Worm (Caenorhabditis elegans): ENCODE data around the gene bus-18.
A peak's percentile ranks its signal among the peaks of the same experiment; 100 is the strongest.

bus-18 gene

DNA sequence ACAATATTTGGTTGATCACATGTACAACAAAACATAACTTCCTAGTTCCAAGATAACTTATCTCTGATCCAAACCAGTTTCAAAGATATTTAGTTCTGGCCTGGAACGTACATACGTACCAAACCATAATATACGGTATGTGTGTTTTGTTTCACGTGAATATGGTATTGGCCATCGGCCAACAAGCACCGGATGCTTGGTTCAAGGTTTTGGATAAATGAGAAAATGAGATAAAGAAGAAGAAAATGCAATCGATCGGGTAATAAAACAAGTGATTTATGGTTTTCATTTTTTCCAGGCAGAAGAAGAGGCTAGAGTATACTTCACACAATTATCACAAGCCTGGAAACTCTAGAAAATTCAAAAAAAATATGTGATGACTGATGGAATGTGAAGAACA, 21.8 kb downstream of the bus-18 start (continued):
- TF ChIP-seq ama-1 (optimal IDR thresholded peaks at IDR 0.05) (no peak), ztf-11 (tag; optimal IDR thresholded peaks at IDR 0.05) (no peak), hpl-2 (GFP tag; optimal IDR thresholded peaks at IDR 0.05) (no peak), pqm-1 (tag; optimal IDR thresholded peaks at IDR 0.05) (no peak), fkh-10 (GFP tag; optimal IDR thresholded peaks at IDR 0.05) (no peak), lin-14 (GFP tag; optimal IDR thresholded peaks at IDR 0.05) (peak; percentile 51), pax-3 (tag; optimal IDR thresholded peaks at IDR 0.05) (no peak), skn-1 (tag; optimal IDR thresholded peaks at IDR 0.05) (no peak), ceh-88 (GFP tag; IDR thresholded peaks at IDR 0.05) (no peak), aha-1 (tag; optimal IDR thresholded peaks at IDR 0.05) (no peak), sox-4 (tag; optimal IDR thresholded peaks at IDR 0.05) (no peak), nhr-84 (tag; optimal IDR thresholded peaks at IDR 0.05) (no peak), ceh-8 (GFP tag; optimal IDR thresholded peaks at IDR 0.05) (no peak), nhr-12 (tag; optimal IDR thresholded peaks at IDR 0.05) (no peak), C34B4.2 (tag; optimal IDR thresholded peaks at IDR 0.05) (no peak)

ce11 chrV:11796343-11796742, 22.8 kb downstream of the bus-18 start:
- peak in 5 of 6 experiments; percentile 30 to 90 (median 51) for TF ChIP-seq elt-3 (tag; optimal IDR thresholded peaks at IDR 0.05)
- peak; percentile 51 for TF ChIP-seq tbx-2 (tag; optimal IDR thresholded peaks at IDR 0.05)
- no peak for TF ChIP-seq ceh-82 (tag; optimal IDR thresholded peaks at IDR 0.05)
- no peak for TF ChIP-seq mab-9 (GFP tag; IDR thresholded peaks at IDR 0.05)
- TF ChIP-seq zip-4 (GFP tag; optimal IDR thresholded peaks at IDR 0.05) = no peak
- TF ChIP-seq nhr-76 (tag; optimal IDR thresholded peaks at IDR 0.05) = no peak
- no peak for TF ChIP-seq jun-1 (tag; optimal IDR thresholded peaks at IDR 0.05)
- TF ChIP-seq lin-13 (GFP tag; optimal IDR thresholded peaks at IDR 0.05) = no peak
- no peak for TF ChIP-seq fos-1 (tag; optimal IDR thresholded peaks at IDR 0.05)
- no peak for TF ChIP-seq xbp-1 (tag; optimal IDR thresholded peaks at IDR 0.05)
- TF ChIP-seq nhr-71 (tag; optimal IDR thresholded peaks at IDR 0.05) = peak; percentile 59
- peak; percentile 30 for TF ChIP-seq snu-23 (GFP tag; optimal IDR thresholded peaks at IDR 0.05)
- peak in 1 of 2 experiments; percentile 58 for TF ChIP-seq lsy-2 (tag; optimal IDR thresholded peaks at IDR 0.05)
- TF ChIP-seq grh-1 (GFP tag; IDR thresholded peaks at IDR 0.05) = 0 out of 2 replicates have a peak, but pooled peaks have one; percentile 18
- no peak for TF ChIP-seq irx-1 (tag; optimal IDR thresholded peaks at IDR 0.05)
- TF ChIP-seq C04F5.9 (tag; optimal IDR thresholded peaks at IDR 0.05) = no peak
- TF ChIP-seq sup-37 (GFP tag; optimal IDR thresholded peaks at IDR 0.05) = no peak
- no peak for TF ChIP-seq nhr-90 (tag; optimal IDR thresholded peaks at IDR 0.05; ENCODE audit: poor library complexity)
- TF ChIP-seq nhr-19 (GFP tag; conservative IDR thresholded peaks at IDR 0.05) = peak; percentile 46
- peak; percentile 39 for TF ChIP-seq unc-130 (tag; optimal IDR thresholded peaks at IDR 0.05)
- TF ChIP-seq blmp-1 (tag; optimal IDR thresholded peaks at IDR 0.05) = peak; percentile 28
- TF ChIP-seq egl-27 (tag; optimal IDR thresholded peaks at IDR 0.05) = no peak
- TF ChIP-seq lin-39 (tag; optimal IDR thresholded peaks at IDR 0.05) = no peak
- peak; percentile 34 for TF ChIP-seq lin-14 (GFP tag; optimal IDR thresholded peaks at IDR 0.05)
- TF ChIP-seq nhr-85 (tag) = peak; percentile 91
- TF ChIP-seq rnt-1 (tag; optimal IDR thresholded peaks at IDR 0.05) = no peak
- TF ChIP-seq unc-62 (GFP tag; optimal IDR thresholded peaks at IDR 0.05) = no peak
- no peak for TF ChIP-seq pqm-1 (tag; optimal IDR thresholded peaks at IDR 0.05)
- peak; percentile 1 for TF ChIP-seq lir-3 (tag; optimal IDR thresholded peaks at IDR 0.05; ENCODE audit: poor library complexity)
- TF ChIP-seq hpl-2 (GFP tag; optimal IDR thresholded peaks at IDR 0.05) = no peak
- no peak for TF ChIP-seq isw-1 (GFP tag; IDR thresholded peaks at IDR 0.05)
- TF ChIP-seq lin-35 (GFP tag; optimal IDR thresholded peaks at IDR 0.05) = peak in 1 of 2 experiments; percentile 31
- TF ChIP-seq ceh-63 (GFP tag; optimal IDR thresholded peaks at IDR 0.05) = no peak
- TF ChIP-seq nhr-20 (tag; optimal IDR thresholded peaks at IDR 0.05) = peak; percentile 60
- TF ChIP-seq sptf-1 (tag; optimal IDR thresholded peaks at IDR 0.05) = no peak

Data from whole organism, L1 larva.